Worm (Caenorhabditis elegans): Measurements from ENCODE around the gene F19B2.6.

The F19B2.6 gene

ce11 chrV:20165808-20166207 is 7.5 kb downstream of the F19B2.6 start:
- TF ChIP-seq F57C9.4 (tag; optimal IDR thresholded peaks at IDR 0.05) (no peak), pha-4 (tag; optimal IDR thresholded peaks at IDR 0.05) (no peak), bed-1 (GFP tag; IDR thresholded peaks at IDR 0.05) (no peak), let-526 (GFP tag; IDR thresholded peaks at IDR 0.05) (no peak), lin-26 (GFP tag; IDR thresholded peaks at IDR 0.05) (no peak), nfyb-1 (GFP tag; IDR thresholded peaks at IDR 0.05) (no peak), unc-62 (GFP tag; optimal IDR thresholded peaks at IDR 0.05) (no peak), ztf-18 (tag; optimal IDR thresholded peaks at IDR 0.05) (no peak), F33H1.4 (GFP tag; IDR thresholded peaks at IDR 0.05) (no peak), ztf-25 (GFP tag; IDR thresholded peaks at IDR 0.05) (no peak), athp-1 (tag; optimal IDR thresholded peaks at IDR 0.05) (no peak), pbrm-1 (GFP tag; IDR thresholded peaks at IDR 0.05) (no peak), B0336.3 (GFP tag; IDR thresholded peaks at IDR 0.05) (no peak), mel-28 (tag; optimal IDR thresholded peaks at IDR 0.05; ENCODE audit: borderline replicate concordance) (no peak), egrh-3 (GFP tag; IDR thresholded peaks at IDR 0.05) (no peak), hsf-1 (GFP tag; IDR thresholded peaks at IDR 0.05) (no peak), snpc-1.1 (tag; optimal IDR thresholded peaks at IDR 0.05; ENCODE audit: insufficient read depth) (no peak), mxl-1 (tag; optimal IDR thresholded peaks at IDR 0.05) (no peak), ama-1 (optimal IDR thresholded peaks at IDR 0.05) (no peak), ama-1 (GFP tag; optimal IDR thresholded peaks at IDR 0.05) (no peak), tbx-9 (tag; optimal IDR thresholded peaks at IDR 0.05; ENCODE audit: borderline replicate concordance) (no peak)

- TF ChIP-seq ZK185.1 (tag; optimal IDR thresholded peaks at IDR 0.05; ENCODE audit: poor library complexity, severe bottlenecking) (no peak), tlf-1 (GFP tag; optimal IDR thresholded peaks at IDR 0.05) (no peak), K11D2.4 (GFP tag; IDR thresholded peaks at IDR 0.05) (no peak), nhr-27 (tag; optimal IDR thresholded peaks at IDR 0.05) (no peak), ccch-3 (GFP tag; optimal IDR thresholded peaks at IDR 0.05) (no peak), B0035.1 (tag; optimal IDR thresholded peaks at IDR 0.05) (no peak), F23B12.7 (tag; optimal IDR thresholded peaks at IDR 0.05; ENCODE audit: insufficient read depth) (no peak), lsy-27 (tag; optimal IDR thresholded peaks at IDR 0.05; ENCODE audit: borderline replicate concordance, insufficient read depth) (no peak), Y56A3A.18 (GFP tag; IDR thresholded peaks at IDR 0.05) (no peak), mes-4 (tag; optimal IDR thresholded peaks at IDR 0.05) (no peak), rcor-1 (GFP tag; IDR thresholded peaks at IDR 0.05) (no peak), Y53G8AR.9 (GFP tag; conservative IDR thresholded peaks at IDR 0.05) (no peak), snpc-4 (GFP tag; optimal IDR thresholded peaks at IDR 0.05) (no peak), snpc-4 (tag; optimal IDR thresholded peaks at IDR 0.05) (no peak)
Observed at ce11 chrV:20171941-20172340, 13.6 kb downstream of the F19B2.6 start, which contains the start of gene srw-39. srw-39 (minus strand) TSS chrV:20172041.

DNA sequence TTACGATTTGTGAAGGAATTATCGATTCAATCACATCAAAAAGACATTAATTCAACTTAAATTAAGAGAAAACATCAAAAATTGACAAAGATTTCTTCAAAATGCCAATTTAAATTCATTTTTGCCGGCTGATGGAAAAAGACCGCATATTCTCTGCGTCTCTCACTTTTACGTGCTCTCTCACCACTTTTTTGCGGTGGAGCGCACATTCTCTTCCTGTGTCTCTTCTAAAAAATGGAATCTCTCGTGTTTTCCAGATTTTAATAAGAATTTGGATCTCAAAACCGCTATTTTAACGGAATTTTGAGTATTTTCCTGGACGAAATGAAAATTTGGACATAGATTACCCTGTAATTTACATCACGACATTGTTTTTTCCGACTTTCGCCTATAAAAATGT is 22.5 kb downstream of the F19B2.6 start:
- peak; percentile 96 for TF ChIP-seq hmg-1.2 (GFP tag; IDR thresholded peaks at IDR 0.05)
- TF ChIP-seq attf-6 (GFP tag; IDR thresholded peaks at IDR 0.05): peak; percentile 22; the same call in 1 of the 2 replicates
- TF ChIP-seq D2030.7 (GFP tag; IDR thresholded peaks at IDR 0.05): peak; percentile 42; the same call in 1 of the 2 replicates
